Fruit fly (Drosophila melanogaster) whole organism, embryonic: ENCODE results near the gene Inx5.
A peak's percentile ranks its signal among the peaks of the same experiment; 100 is the strongest.

Experiments
- Adf1 ChIP-seq: fragments of 200-800 bp; sonication (Bioruptor generic); IDR thresholded peaks from 2 replicates; pipeline ENCODE4 v1.3.6; 2022; ENCODE audit warnings: missing biosample characterization, missing genetic modification characterization
- Asciz ChIP-seq: fragments of 200-800 bp; sonication (Bioruptor generic); optimal IDR thresholded peaks from 2 replicates; lab custom pipeline; 2017; ENCODE audit warnings: missing biosample characterization, mild to moderate bottlenecking, missing genetic modification characterization, missing genetic modification reagents
- CG10274 ChIP-seq: fragments of 200-800 bp; sonication (Bioruptor generic); optimal IDR thresholded peaks from 3 replicates; lab custom pipeline; 2017; ENCODE audit warnings: missing biosample characterization, mild to moderate bottlenecking, missing genetic modification characterization
- CG10543 ChIP-seq: fragments of 200-800 bp; sonication (Bioruptor generic); optimal IDR thresholded peaks from 3 replicates; lab custom pipeline; 2017; ENCODE audit warnings: missing biosample characterization, mild to moderate bottlenecking, missing genetic modification characterization, moderate library complexity
- CG10565 ChIP-seq: fragments of 200-800 bp; sonication (Bioruptor generic); optimal IDR thresholded peaks from 3 replicates; lab custom pipeline; 2016; ENCODE audit warnings: missing biosample characterization, mild to moderate bottlenecking, missing genetic modification characterization
- CG11247 ChIP-seq: fragments of 200-800 bp; sonication (Bioruptor generic); IDR thresholded peaks from 2 replicates; pipeline ENCODE4 v1.3.6; 2022; ENCODE audit warnings: missing biosample characterization, missing genetic modification characterization
- CG11504 ChIP-seq: fragments of 200-800 bp; sonication (Bioruptor generic); optimal IDR thresholded peaks from 3 replicates; lab custom pipeline; 2019; ENCODE audit warnings: missing biosample characterization, mild to moderate bottlenecking, missing genetic modification characterization, moderate library complexity
- CG12155 ChIP-seq: fragments of 200-800 bp; sonication (Bioruptor generic); optimal IDR thresholded peaks from 3 replicates; lab custom pipeline; 2016; ENCODE audit warnings: missing biosample characterization, missing genetic modification characterization
- CG12219 ChIP-seq: fragments of 200-800 bp; sonication (Bioruptor generic); optimal IDR thresholded peaks from 3 replicates; lab custom pipeline; 2018; ENCODE audit warnings: missing biosample characterization, mild to moderate bottlenecking, missing genetic modification characterization
- CG12236 ChIP-seq: fragments of 200-800 bp; sonication (Bioruptor generic); optimal IDR thresholded peaks from 2 replicates; lab custom pipeline; 2016; ENCODE audit warnings: missing biosample characterization, missing genetic modification characterization
- CG13775 ChIP-seq: fragments of 200-800 bp; sonication (Bioruptor generic); optimal IDR thresholded peaks from 3 replicates; lab custom pipeline; 2017; ENCODE audit warnings: missing biosample characterization, mild to moderate bottlenecking, missing genetic modification characterization
- CG13894 ChIP-seq: fragments of 200-800 bp; sonication (Bioruptor generic); optimal IDR thresholded peaks from 3 replicates; lab custom pipeline; 2018; ENCODE audit warnings: missing biosample characterization, mild to moderate bottlenecking, missing genetic modification characterization, moderate library complexity
- CG14860 ChIP-seq: fragments of 200-800 bp; sonication (Bioruptor generic); IDR thresholded peaks from 3 replicates; pipeline ENCODE4 v1.3.6; 2022; ENCODE audit warnings: missing biosample characterization, missing genetic modification characterization; ENCODE audit not compliant: partially characterized antibody
- CG14965 ChIP-seq: fragments of 200-800 bp; sonication (Bioruptor generic); optimal IDR thresholded peaks from 2 replicates; lab custom pipeline; 2016; ENCODE audit warnings: missing biosample characterization, missing genetic modification characterization, borderline replicate concordance
- CG15011 ChIP-seq: fragments of 200-800 bp; sonication (Bioruptor generic); optimal IDR thresholded peaks from 3 replicates; lab custom pipeline; 2018; ENCODE audit warnings: missing biosample characterization, mild to moderate bottlenecking, missing genetic modification characterization
- CG17829 ChIP-seq: fragments of 200-800 bp; optimal IDR thresholded peaks from 2 replicates; lab custom pipeline; 2019; ENCODE audit warnings: missing biosample characterization, mild to moderate bottlenecking, missing genetic modification characterization, moderate library complexity
- CG17912 ChIP-seq: fragments of 200-800 bp; sonication (Bioruptor generic); optimal IDR thresholded peaks from 2 replicates; lab custom pipeline; 2018; ENCODE audit warnings: missing biosample characterization, mild to moderate bottlenecking, missing genetic modification characterization
- CG30403 ChIP-seq: fragments of 200-800 bp; sonication (Bioruptor generic); optimal IDR thresholded peaks from 3 replicates; lab custom pipeline; 2016; ENCODE audit warnings: missing biosample characterization, missing genetic modification characterization
- CG30431 ChIP-seq: fragments of 200-800 bp; sonication (Bioruptor generic); optimal IDR thresholded peaks from 2 replicates; lab custom pipeline; 2017; ENCODE audit warnings: missing biosample characterization, missing genetic modification characterization
- CG3407 ChIP-seq: fragments of 200-800 bp; sonication (Bioruptor generic); optimal IDR thresholded peaks from 2 replicates; lab custom pipeline; 2018; ENCODE audit warnings: missing biosample characterization, mild to moderate bottlenecking, missing genetic modification characterization
- CG4730 ChIP-seq: fragments of 200-800 bp; sonication (Bioruptor generic); IDR thresholded peaks from 2 replicates; pipeline ENCODE4 v1.3.6; 2022; ENCODE audit warnings: missing biosample characterization, missing genetic modification characterization
- CG5953 ChIP-seq: fragments of 200-800 bp; sonication (Bioruptor generic); IDR thresholded peaks from 2 replicates; pipeline ENCODE4 v1.3.6; 2022; ENCODE audit warnings: missing biosample characterization, missing genetic modification characterization
- CG7271 ChIP-seq: fragments of 200-800 bp; sonication (Bioruptor generic); optimal IDR thresholded peaks from 2 replicates; lab custom pipeline; 2018; ENCODE audit warnings: missing biosample characterization, mild to moderate bottlenecking, missing genetic modification characterization, moderate library complexity
- CG9215 ChIP-seq: fragments of 200-800 bp; sonication (Bioruptor generic); IDR thresholded peaks from 2 replicates; pipeline ENCODE4 v1.3.6; 2022; ENCODE audit warnings: missing biosample characterization, missing genetic modification characterization
- D19A ChIP-seq: fragments of 200-800 bp; optimal IDR thresholded peaks from 3 replicates; lab custom pipeline; 2019; ENCODE audit warnings: missing biosample characterization, mild to moderate bottlenecking, missing genetic modification characterization, moderate library complexity
- Dip3 ChIP-seq: fragments of 200-800 bp; sonication (Bioruptor generic); optimal IDR thresholded peaks from 3 replicates; lab custom pipeline; 2016; ENCODE audit warnings: missing biosample characterization, missing genetic modification characterization
- Fer2 ChIP-seq: fragments of 200-800 bp; sonication (Bioruptor generic); optimal IDR thresholded peaks from 2 replicates; lab custom pipeline; 2018; ENCODE audit warnings: missing biosample characterization, mild to moderate bottlenecking, missing genetic modification characterization, moderate library complexity
- HHEX ChIP-seq: fragments of 200-800 bp; sonication (Bioruptor generic); optimal IDR thresholded peaks from 3 replicates; lab custom pipeline; 2017; ENCODE audit warnings: missing biosample characterization, mild to moderate bottlenecking, missing genetic modification characterization, missing genetic modification reagents
- HLH54F ChIP-seq: fragments of 200-800 bp; sonication (Bioruptor generic); optimal IDR thresholded peaks from 3 replicates; lab custom pipeline; 2016; ENCODE audit warnings: missing biosample characterization, missing genetic modification characterization
- Lpt ChIP-seq: fragments of >200 bp; optimal IDR thresholded peaks from 2 replicates; lab custom pipeline; 2018; ENCODE audit warnings: missing biosample characterization, missing genetic modification characterization
- Rfx ChIP-seq: fragments of 200-800 bp; sonication (Bioruptor generic); IDR thresholded peaks from 2 replicates; pipeline ENCODE4 v1.3.6; 2022; ENCODE audit warnings: missing biosample characterization, missing genetic modification characterization
- Xbp1 ChIP-seq: fragments of 200-800 bp; sonication (Bioruptor generic); optimal IDR thresholded peaks from 3 replicates; lab custom pipeline; 2016; ENCODE audit warnings: missing biosample characterization, mild to moderate bottlenecking, missing genetic modification characterization
- ase ChIP-seq: fragments of 200-800 bp; sonication (Bioruptor generic); IDR thresholded peaks from 3 replicates; pipeline ENCODE4 v1.3.6; 2022; ENCODE audit warnings: missing biosample characterization, missing genetic modification characterization
- bigmax ChIP-seq: fragments of 200-800 bp; sonication (Bioruptor generic); optimal IDR thresholded peaks from 2 replicates; lab custom pipeline; 2018; ENCODE audit warnings: missing biosample characterization, mild to moderate bottlenecking, missing genetic modification characterization
- cg ChIP-seq: fragments of 200-800 bp; sonication (Bioruptor generic); optimal IDR thresholded peaks from 3 replicates; lab custom pipeline; 2019; ENCODE audit warnings: missing biosample characterization, mild to moderate bottlenecking, missing genetic modification characterization, moderate library complexity
- chn ChIP-seq: fragments of 200-800 bp; sonication (Bioruptor generic); optimal IDR thresholded peaks from 2 replicates; lab custom pipeline; 2016; ENCODE audit warnings: missing biosample characterization, missing genetic modification characterization
- dan ChIP-seq: fragments of 200-800 bp; sonication (Bioruptor generic); IDR thresholded peaks from 2 replicates; pipeline ENCODE4 v1.3.6; 2022; ENCODE audit warnings: missing biosample characterization, missing genetic modification characterization
- gt ChIP-seq: fragments of 200-800 bp; sonication (Bioruptor generic); IDR thresholded peaks from 2 replicates; pipeline ENCODE4 v1.3.6; 2022; ENCODE audit warnings: missing biosample characterization, missing genetic modification characterization
- hbn ChIP-seq: fragments of 200-800 bp; sonication (Bioruptor generic); IDR thresholded peaks from 2 replicates; pipeline ENCODE4 v1.3.6; 2022; ENCODE audit warnings: missing biosample characterization, missing genetic modification characterization; ENCODE audit not compliant: partially characterized antibody
- hth ChIP-seq: fragments of >200 bp; optimal IDR thresholded peaks from 2 replicates; lab custom pipeline; 2017; ENCODE audit warnings: inconsistent platforms
- insv ChIP-seq, 2 experiments: fragments of 200-800 bp; sonication (Bioruptor generic); optimal IDR thresholded peaks; 3 replicates each; lab custom pipeline; 2016 to 2018; ENCODE audit warnings: missing biosample characterization in 2 of 2, missing genetic modification characterization in 2 of 2
- mld ChIP-seq: fragments of 200-800 bp; sonication (Bioruptor generic); IDR thresholded peaks from 3 replicates; pipeline ENCODE4 v1.3.6; 2022; ENCODE audit warnings: missing biosample characterization, missing genetic modification characterization; ENCODE audit not compliant: partially characterized antibody
- pita ChIP-seq: fragments of 200-800 bp; sonication (Bioruptor generic); optimal IDR thresholded peaks from 2 replicates; lab custom pipeline; 2017; ENCODE audit warnings: missing biosample characterization, mild to moderate bottlenecking, missing genetic modification characterization
- pnt ChIP-seq: fragments of 200-800 bp; sonication (Bioruptor generic); optimal IDR thresholded peaks from 3 replicates; lab custom pipeline; 2016; ENCODE audit warnings: missing biosample characterization, missing genetic modification characterization
- ranshi ChIP-seq: fragments of 200-800 bp; sonication (Bioruptor generic); IDR thresholded peaks from 2 replicates; pipeline ENCODE4 v1.3.6; 2022; ENCODE audit warnings: missing biosample characterization, missing genetic modification characterization
- ro ChIP-seq: fragments of 200-800 bp; sonication (Bioruptor generic); IDR thresholded peaks from 2 replicates; pipeline ENCODE4 v1.3.6; 2022; ENCODE audit warnings: missing biosample characterization, missing genetic modification characterization
- run ChIP-seq: fragments of 200-800 bp; sonication (Bioruptor generic); optimal IDR thresholded peaks from 3 replicates; lab custom pipeline; 2018; ENCODE audit warnings: missing biosample characterization, mild to moderate bottlenecking, missing genetic modification characterization
- shn ChIP-seq: fragments of 200-800 bp; sonication (Bioruptor generic); optimal IDR thresholded peaks from 3 replicates; lab custom pipeline; 2016; ENCODE audit warnings: missing biosample characterization, missing genetic modification characterization
- ssp ChIP-seq: fragments of 200-800 bp; sonication (Bioruptor generic); IDR thresholded peaks from 2 replicates; pipeline ENCODE4 v1.3.6; 2022; ENCODE audit warnings: missing biosample characterization, missing genetic modification characterization
- tna ChIP-seq: fragments of 200-800 bp; sonication (Bioruptor generic); IDR thresholded peaks from 2 replicates; pipeline ENCODE4 v1.3.6; 2022; ENCODE audit warnings: missing biosample characterization, missing genetic modification characterization; ENCODE audit not compliant: partially characterized antibody
- unc-4 ChIP-seq: fragments of 200-800 bp; sonication (Bioruptor generic); IDR thresholded peaks from 2 replicates; pipeline ENCODE4 v1.3.6; 2022; ENCODE audit warnings: missing biosample characterization, missing genetic modification characterization; ENCODE audit not compliant: partially characterized antibody
- wdn ChIP-seq: fragments of 200-800 bp; sonication (Bioruptor generic); IDR thresholded peaks from 2 replicates; pipeline ENCODE4 v1.3.6; 2022; ENCODE audit warnings: missing biosample characterization, missing genetic modification characterization

The Inx5 gene

dm6 chrX:19164726-19165125 is 6.0 kb downstream of the Inx5 start (continued):
- TF ChIP-seq CG12155 (GFP tag; lab: Kevin White, UChicago) (peak; percentile 14), CG10565 (GFP tag; lab: Kevin White, UChicago) (no peak), Rfx (GFP tag; lab: Robert Waterston, UW) (no peak), CG30403 (GFP tag; lab: Kevin White, UChicago) (peak; percentile 57), ase (GFP tag; lab: Robert Waterston, UW) (no peak), CG17912 (no peak), cg (GFP tag; lab: Kevin White, UChicago) (no peak), CG11504 (peak; percentile 60), CG15011 (GFP tag; lab: Kevin White, UChicago) (no peak), tna (GFP tag; lab: Robert Waterston, UW) (no peak), CG11247 (GFP tag; lab: Robert Waterston, UW) (no peak), chn (GFP tag; lab: Kevin White, UChicago) (no peak), Lpt (GFP tag; lab: Kevin White, UChicago) (no peak), Fer2 (no peak), shn (no peak), ssp (GFP tag; lab: Robert Waterston, UW) (no peak), HHEX (peak; percentile 23), CG4730 (no peak), D19A (tag; lab: Kevin White, UChicago) (no peak), wdn (GFP tag; lab: Robert Waterston, UW) (no peak), CG13894 (no peak), Xbp1 (GFP tag; lab: Kevin White, UChicago) (peak; percentile 42), pita (GFP tag; lab: Kevin White, UChicago) (no peak), hbn (GFP tag; lab: Robert Waterston, UW) (no peak), Adf1 (GFP tag; lab: Robert Waterston, UW) (no peak), CG5953 (GFP tag; lab: Robert Waterston, UW) (no peak), ranshi (GFP tag; lab: Robert Waterston, UW) (no peak), CG3407 (no peak), unc-4 (GFP tag; lab: Robert Waterston, UW) (no peak), CG12219 (GFP tag; lab: Kevin White, UChicago) (no peak), run (no peak), CG10543 (GFP tag; lab: Kevin White, UChicago) (no peak), hth (no peak), CG30431 (no peak), Dip3 (GFP tag; lab: Kevin White, UChicago) (peak; percentile 3), CG13775 (GFP tag; lab: Kevin White, UChicago) (no peak), insv (GFP tag; optimal IDR thresholded peaks at IDR 0.05; lab: Kevin White, UChicago) (no peak), bigmax (GFP tag; lab: Kevin White, UChicago) (no peak), CG12236 (GFP tag; lab: Kevin White, UChicago) (peak; percentile 21), HLH54F (GFP tag; lab: Kevin White, UChicago) (peak; percentile 10), gt (GFP tag; lab: Robert Waterston, UW) (no peak), CG10274 (GFP tag; lab: Kevin White, UChicago) (no peak), CG17829 (tag; lab: Kevin White, UChicago) (no peak), CG14860 (GFP tag; lab: Robert Waterston, UW) (no peak), dan (no peak), pnt (GFP tag; lab: Kevin White, UChicago) (no peak), Asciz (GFP tag; lab: Kevin White, UChicago) (no peak), CG9215 (GFP tag; lab: Robert Waterston, UW) (no peak), CG14965 (GFP tag; lab: Kevin White, UChicago) (no peak), ro (GFP tag; lab: Robert Waterston, UW) (no peak), CG7271 (tag; lab: Kevin White, UChicago) (no peak), mld (no peak)
